ENCODE assay signal across 5 fruit fly cellular contexts in genomic region chr3R:26017294-26017770, dm6.
TF ChIP-seq lines count a peak whose summit lies in the region.

No protein-coding gene starts in this region.

- no peak for TF ChIP-seq CTCF in whole organism, embryonic (GFP tag; optimal IDR thresholded peaks at IDR 0.05; lab: Kevin White, UChicago)

TF ChIP-seq in whole organism, 6 proteins besides CTCF, POLR2A, EP300 and RAD21:
- TF ChIP-seq CG8478 (optimal IDR thresholded peaks at IDR 0.05; lab: Kevin White, UChicago), result no peak
- peak; percentile 17 for TF ChIP-seq Dll (optimal IDR thresholded peaks at IDR 0.05; lab: Kevin White, UChicago)
- TF ChIP-seq EcR (GFP tag; optimal IDR thresholded peaks at IDR 0.05; lab: Kevin White, UChicago), result peak in 1 of 2 experiments; percentile 29

TF ChIP-seq in whole organism, embryonic, 481 proteins besides CTCF, POLR2A, EP300 and RAD21 (continues in another document):
- TF ChIP-seq insv (GFP tag; optimal IDR thresholded peaks at IDR 0.05; lab: Kevin White, UChicago) (peak in 1 of 2 experiments; percentile 86), ci (GFP tag; IDR thresholded peaks at IDR 0.05; lab: Robert Waterston, UW) (0 out of 3 replicates have a peak, but pooled peaks have one; percentile 20), sd (tag; optimal IDR thresholded peaks at IDR 0.05; lab: Kevin White, UChicago) (peak; percentile 79), NC2α (GFP tag; optimal IDR thresholded peaks at IDR 0.05; lab: Kevin White, UChicago) (peak; percentile 22), zf30C (GFP tag; optimal IDR thresholded peaks at IDR 0.05; lab: Kevin White, UChicago) (peak; percentile 1), HLHmδ (GFP tag; optimal IDR thresholded peaks at IDR 0.05; lab: Kevin White, UChicago) (peak; percentile 94), Hey (tag; optimal IDR thresholded peaks at IDR 0.05; lab: Kevin White, UChicago) (no peak), NFAT (GFP tag; IDR thresholded peaks at IDR 0.05; lab: Robert Waterston, UW) (0 out of 2 replicates have a peak, but pooled peaks have one; percentile 29), danr (GFP tag; IDR thresholded peaks at IDR 0.05; lab: Robert Waterston, UW) (no peak), eyg (GFP tag; optimal IDR thresholded peaks at IDR 0.05; lab: Kevin White, UChicago) (no peak), Adf1 (GFP tag; IDR thresholded peaks at IDR 0.05; lab: Robert Waterston, UW) (peak; percentile 75), otp (GFP tag; IDR thresholded peaks at IDR 0.05; lab: Robert Waterston, UW) (0 out of 3 replicates have a peak, but pooled peaks have one; percentile 13), sens (GFP tag; lab: Kevin White, UChicago) (peak; percentile 60), crol (GFP tag; IDR thresholded peaks at IDR 0.05; lab: Robert Waterston, UW) (peak; percentile 68), Deaf1 (tag; optimal IDR thresholded peaks at IDR 0.05; lab: Kevin White, UChicago) (peak; percentile 85), kni (GFP tag; optimal IDR thresholded peaks at IDR 0.05; lab: Kevin White, UChicago) (peak; percentile 72), CG7372 (GFP tag; IDR thresholded peaks at IDR 0.05; lab: Robert Waterston, UW) (peak; percentile 51; the same call in 1 of the 2 replicates), CG2889 (GFP tag; IDR thresholded peaks at IDR 0.05; lab: Robert Waterston, UW) (no peak), Nf-YC (tag; optimal IDR thresholded peaks at IDR 0.05; lab: Kevin White, UChicago) (peak; percentile 5), CG11504 (tag; optimal IDR thresholded peaks at IDR 0.05; lab: Kevin White, UChicago) (peak; percentile 80), CG34422 (GFP tag; IDR thresholded peaks at IDR 0.05; lab: Robert Waterston, UW) (no peak)

TF ChIP-seq in whole organism, prepupa, 60 proteins besides CTCF, POLR2A, EP300 and RAD21:
- TF ChIP-seq cyc (GFP tag; optimal IDR thresholded peaks at IDR 0.05; lab: Kevin White, UChicago), result no peak
- no peak for TF ChIP-seq CG7368 (GFP tag; optimal IDR thresholded peaks at IDR 0.05; lab: Kevin White, UChicago)
- TF ChIP-seq CG6163 (GFP tag; IDR thresholded peaks at IDR 0.05; lab: Robert Waterston, UW), result 0 out of 3 replicates have a peak, but pooled peaks have one; percentile 27

TF ChIP-seq in whole organism, pupa, 21 proteins besides CTCF, POLR2A, EP300 and RAD21:
- TF ChIP-seq Ets98B (GFP tag; IDR thresholded peaks at IDR 0.05; lab: Robert Waterston, UW) (peak; percentile 9; the same call in 1 of the 2 replicates), EcR (GFP tag; optimal IDR thresholded peaks at IDR 0.05; lab: Kevin White, UChicago) (peak; percentile 51), gl (tag; optimal IDR thresholded peaks at IDR 0.05; lab: Kevin White, UChicago) (no peak)

TF ChIP-seq in whole organism, wandering third instar larva, 38 proteins besides CTCF, POLR2A, EP300 and RAD21:
- TF ChIP-seq Dif (GFP tag; optimal IDR thresholded peaks at IDR 0.05; lab: Kevin White, UChicago; ENCODE audit: partially characterized antibody), result no peak
- TF ChIP-seq Hr83 (GFP tag; optimal IDR thresholded peaks at IDR 0.05; lab: Kevin White, UChicago; ENCODE audit: poor library complexity, severe bottlenecking), result peak; percentile 42
- no peak for TF ChIP-seq Rel (GFP tag; optimal IDR thresholded peaks at IDR 0.05; lab: Kevin White, UChicago)
- TF ChIP-seq Rel (tag; optimal IDR thresholded peaks at IDR 0.05; lab: Kevin White, UChicago), result peak; percentile 51
- no peak for TF ChIP-seq pan (optimal IDR thresholded peaks at IDR 0.05; lab: Kevin White, UChicago)
